Worm (Caenorhabditis elegans): Measurements from ENCODE around the gene R13H4.7.
A peak's percentile ranks its signal among the peaks of the same experiment; 100 is the strongest.

Gene R13H4.7

ce11 chrV:11868142-11868541 lies at the start of gene R13H4.7:
Gene R13H4.7, minus strand, starts transcription at chrV:11868242.
- TF ChIP-seq unc-86 (tag; optimal IDR thresholded peaks at IDR 0.05) (no peak), grh-1 (GFP tag; IDR thresholded peaks at IDR 0.05) (no peak), pax-3 (tag; optimal IDR thresholded peaks at IDR 0.05) (no peak), mef-2 (tag; optimal IDR thresholded peaks at IDR 0.05) (no peak), snu-23 (GFP tag; optimal IDR thresholded peaks at IDR 0.05) (no peak), tbx-2 (tag; optimal IDR thresholded peaks at IDR 0.05) (no peak), sox-4 (tag; optimal IDR thresholded peaks at IDR 0.05) (no peak)

- TF ChIP-seq nhr-85 (tag) (peak; percentile 4), unc-30 (tag; optimal IDR thresholded peaks at IDR 0.05) (no peak)
Measured at ce11 chrV:11917186-11917585, 49.1 kb upstream of the R13H4.7 start, which contains the start of gene R31.2. Gene R31.2, plus strand, starts transcription at chrV:11917573.

- TF ChIP-seq skn-1 (tag; optimal IDR thresholded peaks at IDR 0.05): no peak
- TF ChIP-seq tbx-2 (tag; optimal IDR thresholded peaks at IDR 0.05): no peak
- no peak for TF ChIP-seq Y116A8C.19 (tag; optimal IDR thresholded peaks at IDR 0.05; ENCODE audit: borderline replicate concordance)
- no peak for TF ChIP-seq isw-1 (GFP tag; IDR thresholded peaks at IDR 0.05)
- TF ChIP-seq unc-98 (GFP tag; IDR thresholded peaks at IDR 0.05): no peak
- TF ChIP-seq hlh-4 (tag; optimal IDR thresholded peaks at IDR 0.05): no peak
- TF ChIP-seq F16B12.6 (tag; optimal IDR thresholded peaks at IDR 0.05): no peak
- no peak for TF ChIP-seq efl-1 (optimal IDR thresholded peaks at IDR 0.05)
- peak in 1 of 2 experiments; percentile 86 for TF ChIP-seq efl-1 (GFP tag; optimal IDR thresholded peaks at IDR 0.05 in 1 of 2)
- TF ChIP-seq mep-1 (tag; optimal IDR thresholded peaks at IDR 0.05): no peak
- peak; percentile 48 for TF ChIP-seq aly-2 (tag; optimal IDR thresholded peaks at IDR 0.05)
Measured at ce11 chrV:11913283-11913682, 45.2 kb upstream of the R13H4.7 start.

ce11 chrV:11905977-11906376 lies 37.9 kb upstream of the R13H4.7 start:
- TF ChIP-seq dpl-1 (GFP tag; optimal IDR thresholded peaks at IDR 0.05): no peak
- TF ChIP-seq ztf-11 (tag; optimal IDR thresholded peaks at IDR 0.05): no peak
- TF ChIP-seq lin-13 (GFP tag; optimal IDR thresholded peaks at IDR 0.05): no peak
- no peak for TF ChIP-seq aly-2 (tag; optimal IDR thresholded peaks at IDR 0.05)
- no peak for TF ChIP-seq alr-1 (tag; optimal IDR thresholded peaks at IDR 0.05; ENCODE audit: borderline replicate concordance)
- no peak for TF ChIP-seq hpl-2 (GFP tag; optimal IDR thresholded peaks at IDR 0.05)
- no peak for TF ChIP-seq ceh-88 (GFP tag; IDR thresholded peaks at IDR 0.05)
- no peak for TF ChIP-seq egl-27 (tag; optimal IDR thresholded peaks at IDR 0.05)
- TF ChIP-seq efl-1 (optimal IDR thresholded peaks at IDR 0.05): no peak
- TF ChIP-seq efl-1 (GFP tag; optimal IDR thresholded peaks at IDR 0.05 in 1 of 2): no peak
- TF ChIP-seq lin-15B (tag; optimal IDR thresholded peaks at IDR 0.05): no peak
- no peak for TF ChIP-seq elt-3 (tag; optimal IDR thresholded peaks at IDR 0.05)
- TF ChIP-seq nhr-85 (tag): no peak
- no peak for TF ChIP-seq nhr-11 (tag; optimal IDR thresholded peaks at IDR 0.05)
- TF ChIP-seq unc-86 (tag; optimal IDR thresholded peaks at IDR 0.05): no peak
- no peak for TF ChIP-seq C16A3.4 (tag; optimal IDR thresholded peaks at IDR 0.05)
- no peak for TF ChIP-seq mef-2 (tag; optimal IDR thresholded peaks at IDR 0.05)

- no peak for TF ChIP-seq egl-13 (tag; optimal IDR thresholded peaks at IDR 0.05)
- peak; percentile 2 for TF ChIP-seq nhr-85 (tag)
- TF ChIP-seq lin-14 (GFP tag; optimal IDR thresholded peaks at IDR 0.05): peak; percentile 53
- TF ChIP-seq nhr-76 (tag; optimal IDR thresholded peaks at IDR 0.05): no peak
Measured at ce11 chrV:11902161-11902560, 34.1 kb upstream of the R13H4.7 start.

ce11 chrV:11901260-11901659 lies 33.2 kb upstream of the R13H4.7 start:
- TF ChIP-seq ama-1 (optimal IDR thresholded peaks at IDR 0.05): no peak
- TF ChIP-seq C34B4.2 (tag; optimal IDR thresholded peaks at IDR 0.05): no peak
- TF ChIP-seq unc-130 (tag; optimal IDR thresholded peaks at IDR 0.05): no peak
- TF ChIP-seq swsn-7 (tag; optimal IDR thresholded peaks at IDR 0.05): no peak
- no peak for TF ChIP-seq lir-3 (tag; optimal IDR thresholded peaks at IDR 0.05; ENCODE audit: poor library complexity)
- no peak for TF ChIP-seq unc-62 (GFP tag; optimal IDR thresholded peaks at IDR 0.05)
- no peak for TF ChIP-seq mep-1 (tag; optimal IDR thresholded peaks at IDR 0.05)
- no peak for TF ChIP-seq egl-13 (tag; optimal IDR thresholded peaks at IDR 0.05)
- TF ChIP-seq ceh-82 (tag; optimal IDR thresholded peaks at IDR 0.05): no peak
- TF ChIP-seq lin-39 (tag; optimal IDR thresholded peaks at IDR 0.05): no peak
- no peak for TF ChIP-seq unc-86 (tag; optimal IDR thresholded peaks at IDR 0.05)
- no peak for TF ChIP-seq mdl-1 (tag; optimal IDR thresholded peaks at IDR 0.05)

Data from whole organism, L1 larva.